Worm (Caenorhabditis elegans) whole organism, L4 larva: ENCODE data around the gene col-8.

Experiments used
- ZK546.5 ChIP-seq, 2 experiments: sonication (generic microtip); optimal IDR thresholded peaks; 2 replicates each; lab custom pipeline; 2017; ENCODE audit warnings: missing biosample characterization in 2 of 2, missing genetic modification characterization in 2 of 2
- aly-2 ChIP-seq: sonication (generic microtip); optimal IDR thresholded peaks from 2 replicates; lab custom pipeline; 2018; ENCODE audit warnings: missing biosample characterization, missing genetic modification characterization
- ceh-20 ChIP-seq: fragments of 200-800 bp; sonication (Bioruptor generic); IDR thresholded peaks from 2 replicates; pipeline ENCODE4 v1.3.6; 2022; ENCODE audit warnings: missing genetic modification reagents, missing genetic modification characterization, missing compliant biosample characterization
- ctbp-1 ChIP-seq: fragments of 200-800 bp; sonication (Bioruptor generic); IDR thresholded peaks from 2 replicates; pipeline ENCODE4 v1.3.6; 2022; ENCODE audit warnings: missing genetic modification reagents, missing genetic modification characterization, missing compliant biosample characterization
- daf-19 ChIP-seq: fragments of 200-800 bp; sonication (Bioruptor generic); conservative IDR thresholded peaks from 2 replicates; pipeline ENCODE4 v1.3.6; 2022; ENCODE audit warnings: missing genetic modification characterization, missing compliant biosample characterization
- fkh-10 ChIP-seq: fragments of 150-350 bp; optimal IDR thresholded peaks from 2 replicates; lab custom pipeline; 2014; ENCODE audit warnings: missing biosample characterization, missing genetic modification reagents, missing genetic modification characterization
- lin-1 ChIP-seq: fragments of 200-800 bp; sonication (Bioruptor generic); IDR thresholded peaks from 2 replicates; pipeline ENCODE4 v1.3.6; 2022; ENCODE audit warnings: missing genetic modification reagents, missing genetic modification characterization, missing compliant biosample characterization
- lin-13 ChIP-seq: fragments of 150-350 bp; optimal IDR thresholded peaks from 2 replicates; lab custom pipeline; 2014; ENCODE audit warnings: missing biosample characterization, missing genetic modification reagents, missing genetic modification characterization
- lsy-2 ChIP-seq, 2 experiments: fragments of 150-350 bp in 1 of 2; sonication (generic microtip) in 1 of 2; optimal IDR thresholded peaks; 2 replicates each; lab custom pipeline; 2014 to 2017; ENCODE audit warnings: missing biosample characterization in 2 of 2, missing genetic modification characterization in 2 of 2
- nhr-237 ChIP-seq: sonication (generic microtip); optimal IDR thresholded peaks from 2 replicates; lab custom pipeline; 2017; ENCODE audit warnings: missing biosample characterization, missing genetic modification characterization
- nhr-77 ChIP-seq: fragments of 150-350 bp; optimal IDR thresholded peaks from 2 replicates; lab custom pipeline; 2014; ENCODE audit warnings: missing biosample characterization, missing genetic modification characterization
- snpc-4 ChIP-seq: fragments of 150-350 bp; optimal IDR thresholded peaks from 2 replicates; lab custom pipeline; 2014; ENCODE audit warnings: missing biosample characterization, missing genetic modification characterization

DNA sequence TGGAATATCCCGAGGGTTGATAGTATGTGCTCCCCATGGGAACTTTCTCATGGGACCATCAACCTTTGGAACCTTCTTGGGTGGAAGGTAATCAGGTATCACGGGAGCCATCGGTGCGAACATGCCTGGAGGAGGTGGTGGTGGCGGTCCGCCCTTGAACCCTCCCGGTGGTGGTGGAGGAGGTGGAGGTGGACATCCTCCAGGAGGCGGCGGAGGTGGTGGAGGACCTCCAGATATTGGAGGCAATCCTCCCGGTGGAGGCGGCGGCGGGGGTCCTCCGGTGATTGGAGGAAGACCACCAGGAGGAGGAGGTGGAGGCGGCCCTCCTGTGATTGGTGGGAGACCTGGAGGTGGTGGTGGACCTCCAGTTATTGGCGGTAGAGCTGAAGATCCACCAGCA lies 5.4 kb upstream of the col-8 start:
- TF ChIP-seq snpc-4 (tag; lab: Kevin White, UChicago) (no peak), daf-19 (GFP tag; lab: Robert Waterston, UW) (no peak), fkh-10 (GFP tag; lab: Kevin White, UChicago) (no peak), lsy-2 (tag; optimal IDR thresholded peaks at IDR 0.05; lab: Kevin White, UChicago) (no peak), aly-2 (tag; lab: Kevin White, UChicago) (no peak), lin-1 (no peak), ctbp-1 (GFP tag; lab: Robert Waterston, UW) (no peak), ceh-20 (GFP tag; lab: Robert Waterston, UW) (no peak), nhr-237 (tag; lab: Kevin White, UChicago) (no peak), nhr-77 (tag; lab: Kevin White, UChicago) (no peak), lin-13 (GFP tag; lab: Kevin White, UChicago) (no peak), ZK546.5 (tag; optimal IDR thresholded peaks at IDR 0.05; lab: Kevin White, UChicago) (no peak)
